Worm (Caenorhabditis elegans) whole organism, early embryonic: ENCODE results near the gene ced-5.

ENCODE experiments used
- aly-1 ChIP-seq: sonication (generic microtip); optimal IDR thresholded peaks from 2 replicates; lab custom pipeline; 2016; ENCODE audit warnings: missing genetic modification characterization, missing compliant biosample characterization
- ama-1 ChIP-seq: fragments of 150-350 bp; optimal IDR thresholded peaks from 2 replicates; lab custom pipeline; 2014
- pes-1 ChIP-seq: fragments of 200-800 bp; sonication (Bioruptor generic); IDR thresholded peaks from 2 replicates; pipeline ENCODE4 v1.3.6; 2022; ENCODE audit warnings: missing genetic modification reagents, missing genetic modification characterization, missing compliant biosample characterization
- scrt-1 ChIP-seq: fragments of 200-800 bp; sonication (Bioruptor generic); IDR thresholded peaks from 2 replicates; pipeline ENCODE4 v1.3.6; 2022; ENCODE audit warnings: missing genetic modification characterization, missing compliant biosample characterization
- sea-1 ChIP-seq: fragments of 200-800 bp; sonication (Bioruptor generic); conservative IDR thresholded peaks from 2 replicates; pipeline ENCODE4 v1.3.6; 2022; ENCODE audit warnings: missing genetic modification characterization, missing compliant biosample characterization
- tbx-37 ChIP-seq: fragments of 200-800 bp; sonication (Bioruptor generic); conservative IDR thresholded peaks from 2 replicates; pipeline ENCODE4 v1.3.6; 2022; ENCODE audit warnings: missing genetic modification reagents, missing genetic modification characterization, missing compliant biosample characterization
- tra-4 ChIP-seq: sonication (generic microtip); optimal IDR thresholded peaks from 2 replicates; lab custom pipeline; 2017; ENCODE audit warnings: missing genetic modification characterization, missing compliant biosample characterization

ce11 chrIV:10466398-10466797 is 17.5 kb upstream of the ced-5 start:
- TF ChIP-seq ama-1 (lab: Kevin White, UChicago) = no peak
- no peak for TF ChIP-seq sea-1 (GFP tag; lab: Robert Waterston, UW)
- TF ChIP-seq tbx-37 (GFP tag; lab: Robert Waterston, UW) = no peak
- TF ChIP-seq scrt-1 = no peak
- TF ChIP-seq tra-4 (tag; lab: Kevin White, UChicago) = no peak
- TF ChIP-seq aly-1 = no peak
- no peak for TF ChIP-seq pes-1 (GFP tag; lab: Robert Waterston, UW)
